Fruit fly (Drosophila melanogaster): ENCODE results near the gene r-l.
A peak's percentile ranks its signal among the peaks of the same experiment; 100 is the strongest.

r-l gene

DNA sequence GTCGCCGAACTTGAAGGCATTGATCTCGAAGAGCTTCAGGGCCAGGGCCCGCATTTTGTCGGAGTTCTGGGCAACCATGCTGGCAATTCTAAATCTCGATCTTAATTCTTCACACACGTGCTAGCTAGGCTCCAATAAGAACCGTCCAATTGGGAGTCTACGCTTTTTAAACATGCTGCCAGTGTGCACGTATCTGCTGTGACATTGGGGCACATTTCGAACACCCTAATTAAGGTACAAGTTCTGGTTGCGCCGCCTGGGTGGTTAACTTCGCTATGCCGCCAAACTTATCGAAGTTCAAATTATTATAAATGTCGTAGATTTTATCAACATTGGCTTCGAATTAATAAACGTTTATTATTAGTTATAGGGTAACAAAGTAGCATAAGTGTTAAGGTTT is at the start of gene r-l:
Gene r-l (minus strand): TSS at position 179 of the 400 bp plus-strand sequence.
- TF ChIP-seq Dll (optimal IDR thresholded peaks at IDR 0.05) (no peak), EcR (GFP tag; optimal IDR thresholded peaks at IDR 0.05) (no peak), psq (optimal IDR thresholded peaks at IDR 0.05) (no peak), pan (optimal IDR thresholded peaks at IDR 0.05) (no peak), CG8478 (optimal IDR thresholded peaks at IDR 0.05) (no peak), usp (GFP tag; optimal IDR thresholded peaks at IDR 0.05) (no peak)

DNA sequence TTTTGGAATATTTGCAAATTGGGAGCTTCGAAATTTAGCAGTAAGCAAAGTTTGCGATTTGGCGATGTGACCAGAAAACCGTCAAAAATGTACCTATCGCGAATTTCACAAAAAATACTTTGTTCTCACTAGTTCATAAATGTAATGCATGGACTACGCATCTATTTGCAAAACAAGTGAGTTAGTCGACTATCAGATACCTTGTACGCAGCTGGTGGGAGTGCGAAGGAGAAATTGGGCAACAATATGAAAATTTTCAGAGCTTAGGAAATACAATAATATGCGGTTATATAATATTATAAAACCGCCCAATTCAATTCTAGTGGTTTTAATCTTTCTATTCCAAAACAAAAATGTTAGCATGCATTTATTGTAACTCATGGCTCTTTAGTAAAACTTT is 45.7 kb upstream of the r-l start, which contains the start of gene Bdbt:
Gene Bdbt (minus strand): TSS at position 73 of the 400 bp plus-strand sequence.
- no peak for TF ChIP-seq psq (optimal IDR thresholded peaks at IDR 0.05)
- TF ChIP-seq EcR (GFP tag; optimal IDR thresholded peaks at IDR 0.05), result no peak
- no peak for TF ChIP-seq Dll (optimal IDR thresholded peaks at IDR 0.05)
- TF ChIP-seq usp (GFP tag; optimal IDR thresholded peaks at IDR 0.05), result no peak
- no peak for TF ChIP-seq pan (optimal IDR thresholded peaks at IDR 0.05)
- TF ChIP-seq CG8478 (optimal IDR thresholded peaks at IDR 0.05), result no peak

DNA sequence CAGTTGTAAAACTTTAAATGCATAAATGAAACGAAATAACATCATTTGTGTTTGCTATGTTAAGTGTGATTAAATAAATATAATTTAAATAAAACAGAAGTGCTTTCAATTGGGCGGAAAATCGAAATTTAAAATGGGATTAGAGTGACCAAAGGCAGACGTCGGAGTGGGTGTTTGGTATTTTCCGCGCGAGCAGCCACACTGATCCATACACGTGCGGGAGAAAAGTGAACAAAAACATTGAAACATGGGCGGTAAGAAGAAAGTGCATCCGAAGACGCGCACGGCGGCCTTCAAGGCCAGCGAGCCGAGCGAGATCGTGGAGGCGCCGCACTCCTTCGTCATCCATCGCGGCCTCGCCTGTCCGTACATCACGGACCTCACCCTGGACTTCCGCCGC is 42.9 kb upstream of the r-l start, which contains the start of gene ppan:
Gene ppan (plus strand): TSS at position 198 of the 400 bp plus-strand sequence.
- TF ChIP-seq CG8478 (optimal IDR thresholded peaks at IDR 0.05) (no peak), Dll (optimal IDR thresholded peaks at IDR 0.05) (no peak), EcR (GFP tag; optimal IDR thresholded peaks at IDR 0.05) (no peak), psq (optimal IDR thresholded peaks at IDR 0.05) (no peak), pan (optimal IDR thresholded peaks at IDR 0.05) (no peak), usp (GFP tag; optimal IDR thresholded peaks at IDR 0.05) (no peak)

DNA sequence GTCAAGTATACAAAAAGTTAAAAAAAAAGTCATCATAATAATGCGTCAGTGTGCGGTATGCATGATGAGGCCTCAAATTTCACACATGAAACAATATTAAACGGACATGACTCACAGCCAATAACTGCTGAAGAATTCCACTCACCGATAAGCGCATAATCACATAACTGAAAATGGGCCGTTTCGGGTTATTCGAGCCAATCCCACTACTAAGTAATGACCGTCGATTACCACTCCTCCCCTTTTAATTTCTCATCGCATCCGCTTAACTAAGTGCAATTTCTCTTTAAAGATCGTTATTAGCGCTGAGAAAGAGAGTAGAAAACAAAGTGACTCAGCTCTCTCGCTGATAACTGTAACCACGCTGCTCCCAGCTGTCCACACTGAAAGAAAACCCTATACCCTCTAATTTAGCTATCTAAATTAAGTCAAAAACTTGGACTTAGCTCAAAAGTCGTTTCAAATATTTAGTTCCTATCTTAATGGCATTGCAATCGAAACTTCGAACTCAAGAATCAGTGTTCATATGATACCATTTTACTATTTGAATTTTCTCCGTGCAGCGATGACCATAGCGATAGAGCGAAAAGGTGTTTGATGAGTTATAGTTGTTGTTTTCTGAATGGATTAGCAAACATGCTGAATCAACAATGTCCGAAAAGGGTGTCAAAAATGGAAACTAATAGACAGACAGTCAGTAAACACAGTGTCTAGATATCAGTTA is 39.8 kb upstream of the r-l start:
- TF ChIP-seq psq (optimal IDR thresholded peaks at IDR 0.05), result no peak
- no peak for TF ChIP-seq usp (GFP tag; optimal IDR thresholded peaks at IDR 0.05)
- no peak for TF ChIP-seq Dll (optimal IDR thresholded peaks at IDR 0.05)
- TF ChIP-seq CG8478 (optimal IDR thresholded peaks at IDR 0.05), result no peak
- no peak for TF ChIP-seq EcR (GFP tag; optimal IDR thresholded peaks at IDR 0.05)
- no peak for TF ChIP-seq pan (optimal IDR thresholded peaks at IDR 0.05)

DNA sequence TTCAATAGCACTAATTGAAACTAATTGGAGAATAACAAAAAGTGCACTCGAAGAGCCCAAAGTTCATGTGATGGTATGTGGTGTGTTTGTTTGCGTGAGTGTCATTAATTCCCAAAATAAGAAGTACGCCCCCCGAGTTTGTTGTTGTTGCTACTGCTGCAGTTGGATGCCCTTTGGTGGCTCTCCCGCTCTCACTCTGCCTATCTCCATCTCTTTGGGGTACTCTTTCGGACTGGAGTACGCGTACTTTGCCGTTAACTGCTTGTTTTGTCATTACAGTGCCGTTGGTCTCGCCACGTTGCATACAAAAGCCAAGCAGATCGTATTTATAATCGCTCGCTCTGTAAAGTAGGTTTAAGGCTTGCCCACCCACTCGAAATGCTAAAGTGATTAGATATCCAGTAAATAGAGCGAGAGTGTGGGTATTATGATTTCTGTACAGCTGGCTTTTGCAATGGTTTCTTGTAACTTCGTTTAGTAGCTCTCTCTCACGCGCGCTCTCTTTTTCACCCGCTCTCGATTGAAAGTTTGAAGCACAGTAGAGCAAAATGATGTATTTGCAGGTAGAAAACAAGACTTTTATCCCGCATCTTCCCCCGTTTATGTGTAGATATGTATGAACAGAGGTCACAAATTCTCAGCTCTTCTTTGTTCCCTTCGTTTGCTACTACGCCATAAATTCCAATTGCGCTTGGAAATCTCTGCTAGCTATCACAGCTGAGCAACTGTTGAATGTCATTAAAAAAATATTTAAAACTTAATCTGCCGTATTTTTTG is 39.0 kb upstream of the r-l start:
- TF ChIP-seq Dll (optimal IDR thresholded peaks at IDR 0.05), result no peak
- no peak for TF ChIP-seq usp (GFP tag; optimal IDR thresholded peaks at IDR 0.05)
- TF ChIP-seq CG8478 (optimal IDR thresholded peaks at IDR 0.05), result no peak
- no peak for TF ChIP-seq pan (optimal IDR thresholded peaks at IDR 0.05)
- TF ChIP-seq psq (optimal IDR thresholded peaks at IDR 0.05), result no peak
- TF ChIP-seq EcR (GFP tag; optimal IDR thresholded peaks at IDR 0.05), result no peak

DNA sequence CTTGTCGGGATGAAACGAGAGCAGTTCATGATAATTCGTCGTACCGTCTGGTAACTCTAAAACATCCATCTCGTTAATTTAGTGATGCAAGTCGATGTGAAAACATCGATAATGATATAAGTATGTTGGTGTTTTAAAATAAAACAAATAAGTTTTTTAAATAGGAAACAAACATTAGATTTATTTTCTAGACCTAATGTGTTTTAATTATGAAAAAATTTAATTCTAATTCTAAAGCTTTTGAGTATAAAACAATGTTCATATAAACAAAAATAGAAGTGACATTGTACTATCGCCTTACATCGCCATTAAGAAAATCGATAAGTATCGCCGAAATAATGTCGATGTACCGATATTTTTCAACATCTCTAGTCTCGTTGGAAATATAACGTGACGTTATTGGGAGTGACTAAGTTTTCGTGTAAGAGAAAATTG is 37.9 kb upstream of the r-l start, which contains the start of gene Rab11:
Gene Rab11 (plus strand): TSS at position 363 of the 435 bp plus-strand sequence.
- TF ChIP-seq CG8478 (optimal IDR thresholded peaks at IDR 0.05) (no peak), Dll (optimal IDR thresholded peaks at IDR 0.05) (no peak), psq (optimal IDR thresholded peaks at IDR 0.05) (no peak), pan (optimal IDR thresholded peaks at IDR 0.05) (no peak), EcR (GFP tag; optimal IDR thresholded peaks at IDR 0.05) (no peak), usp (GFP tag; optimal IDR thresholded peaks at IDR 0.05) (no peak)

DNA sequence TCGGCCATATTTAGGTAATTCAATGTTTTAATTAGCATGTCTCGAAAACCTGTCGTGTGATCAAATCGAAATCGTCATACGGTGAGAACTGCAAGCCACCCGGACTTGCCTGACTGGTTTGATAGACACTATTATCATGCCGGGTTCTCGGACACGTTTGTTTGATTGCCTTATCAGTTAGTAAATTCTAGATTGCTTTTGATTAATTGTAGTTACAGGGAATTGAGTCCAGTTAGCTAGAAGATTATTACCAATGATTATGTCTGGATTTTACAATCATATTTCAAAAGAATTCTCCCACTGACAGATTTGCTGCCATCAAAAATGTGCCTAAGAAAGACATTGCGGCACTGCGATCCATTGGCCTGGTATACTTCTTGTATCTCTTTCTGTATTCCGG is 36.6 kb upstream of the r-l start:
- TF ChIP-seq usp (GFP tag; optimal IDR thresholded peaks at IDR 0.05), result no peak
- no peak for TF ChIP-seq pan (optimal IDR thresholded peaks at IDR 0.05)
- TF ChIP-seq CG8478 (optimal IDR thresholded peaks at IDR 0.05), result no peak
- TF ChIP-seq Dll (optimal IDR thresholded peaks at IDR 0.05), result no peak
- TF ChIP-seq psq (optimal IDR thresholded peaks at IDR 0.05), result no peak
- no peak for TF ChIP-seq EcR (GFP tag; optimal IDR thresholded peaks at IDR 0.05)

DNA sequence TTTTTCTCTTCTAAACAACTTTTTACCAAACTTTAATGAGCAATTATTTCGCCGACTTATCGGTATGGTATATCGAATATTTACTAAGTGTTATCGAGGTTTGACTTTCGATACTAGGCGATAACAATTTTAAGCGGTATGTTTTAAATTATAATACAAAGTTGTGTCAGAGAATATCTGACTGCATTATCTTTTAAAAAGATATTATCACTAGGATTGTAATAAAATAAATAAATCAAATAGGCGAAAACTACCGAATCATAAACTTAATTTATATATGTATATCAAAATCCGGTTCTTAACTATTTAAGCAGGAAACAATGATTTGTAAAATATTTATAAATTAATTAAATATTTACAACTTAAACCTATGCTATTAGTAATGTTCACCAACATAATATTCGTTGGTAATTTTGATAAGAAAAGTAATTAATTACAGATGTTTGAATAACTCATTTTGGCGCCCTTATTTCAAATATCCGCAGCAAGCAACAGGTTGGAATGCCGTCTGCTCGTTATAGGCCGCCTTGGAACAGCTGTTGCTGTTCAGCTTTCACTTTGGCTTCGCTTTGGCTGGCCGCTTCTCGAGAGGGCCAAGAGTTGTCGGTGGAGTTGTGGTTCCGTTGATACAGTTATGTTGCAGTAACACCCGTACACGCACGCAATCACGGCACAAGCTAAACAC is 34.9 kb upstream of the r-l start, which contains the start of the genes Sec15 and rtet:
Gene Sec15 (minus strand): TSS at position 66 of the 685 bp plus-strand sequence.
Gene rtet (plus strand): TSS at position 540 of the 685 bp plus-strand sequence.
- TF ChIP-seq usp (GFP tag; optimal IDR thresholded peaks at IDR 0.05) (no peak), pan (optimal IDR thresholded peaks at IDR 0.05) (no peak), Dll (optimal IDR thresholded peaks at IDR 0.05) (no peak), EcR (GFP tag; optimal IDR thresholded peaks at IDR 0.05) (no peak), CG8478 (optimal IDR thresholded peaks at IDR 0.05) (no peak), psq (optimal IDR thresholded peaks at IDR 0.05) (no peak)

DNA sequence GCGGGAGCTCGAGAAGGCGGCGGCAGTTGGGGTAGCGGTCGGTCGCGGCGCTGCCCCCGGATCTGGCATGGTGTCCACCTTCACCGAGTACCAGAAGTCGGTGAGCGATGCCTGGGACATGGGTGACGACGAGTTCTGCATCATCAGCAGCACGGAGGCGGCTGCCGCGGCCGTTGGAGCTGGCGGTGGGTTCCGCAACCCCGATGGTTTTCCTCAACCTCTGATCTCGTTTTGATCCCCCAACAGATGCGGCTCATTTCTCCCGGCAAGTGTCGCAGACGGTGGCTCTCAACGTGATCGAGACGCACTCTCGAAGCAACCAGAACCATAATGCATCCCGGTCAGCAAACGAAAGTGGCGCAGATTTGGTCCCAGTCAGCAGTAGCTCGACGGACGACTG is 29.4 kb upstream of the r-l start:
- TF ChIP-seq psq (optimal IDR thresholded peaks at IDR 0.05) (no peak), usp (GFP tag; optimal IDR thresholded peaks at IDR 0.05) (no peak), EcR (GFP tag; optimal IDR thresholded peaks at IDR 0.05) (no peak), CG8478 (optimal IDR thresholded peaks at IDR 0.05) (no peak), pan (optimal IDR thresholded peaks at IDR 0.05) (no peak), Dll (optimal IDR thresholded peaks at IDR 0.05) (no peak)

DNA sequence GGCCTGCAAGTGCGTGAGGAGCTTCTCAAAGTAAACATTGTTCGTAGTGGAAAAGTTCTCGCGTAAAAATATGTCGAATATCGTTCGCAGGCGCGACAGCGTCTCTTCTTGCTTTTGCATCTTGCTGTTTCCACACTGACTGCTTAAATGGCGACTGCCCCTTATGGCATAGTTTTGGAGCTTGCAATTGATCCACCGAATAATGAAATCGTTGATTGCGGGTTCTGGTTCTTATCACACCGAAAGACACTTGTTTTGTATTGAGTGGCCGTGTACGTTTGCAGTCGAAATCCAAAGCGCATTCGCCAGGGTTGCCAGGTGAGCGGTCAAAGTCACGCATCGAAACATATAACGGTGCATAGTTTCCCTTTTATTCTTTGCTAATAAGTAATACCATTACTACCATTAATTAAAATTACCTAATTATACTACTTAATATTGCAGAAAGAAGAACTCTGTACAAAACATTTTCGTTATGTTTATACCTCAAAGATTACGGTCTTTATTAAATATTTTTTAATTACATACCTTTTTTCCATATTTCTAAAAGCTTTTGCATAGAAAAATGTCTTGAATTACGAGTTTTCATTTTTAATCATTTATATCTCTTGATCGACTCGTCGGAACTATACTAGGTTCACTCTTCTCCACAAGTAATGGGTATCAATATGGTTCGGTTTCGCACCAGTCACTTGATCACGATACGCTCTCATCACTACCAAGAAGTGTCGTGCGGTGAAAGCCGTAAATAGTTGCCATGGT is 28.5 kb upstream of the r-l start, which contains the start of the genes CG7044 and Tbc1d22:
Gene CG7044 (minus strand): TSS at position 266 of the 762 bp plus-strand sequence.
Gene Tbc1d22 (plus strand): TSS at position 747 of the 762 bp plus-strand sequence.
- no peak for TF ChIP-seq psq (optimal IDR thresholded peaks at IDR 0.05)
- peak; percentile 89 for TF ChIP-seq pan (optimal IDR thresholded peaks at IDR 0.05)
